Fruit fly (Drosophila melanogaster) whole organism, adult: ENCODE data around the gene Csk.

Source experiments
- CG11617 ChIP-seq: fragments of 200-800 bp; sonication (Bioruptor generic); optimal IDR thresholded peaks from 2 replicates; lab custom pipeline; 2017; ENCODE audit warnings: mild to moderate bottlenecking, missing biosample characterization, missing genetic modification reagents, missing genetic modification characterization
- CG12768 ChIP-seq: fragments of 200-800 bp; sonication (Bioruptor generic); optimal IDR thresholded peaks from 2 replicates; lab custom pipeline; 2017; ENCODE audit warnings: missing biosample characterization, missing genetic modification characterization, mild to moderate bottlenecking, moderate library complexity, missing genetic modification reagents
- CG14711 ChIP-seq: fragments of 200-800 bp; sonication (Bioruptor generic); optimal IDR thresholded peaks from 2 replicates; lab custom pipeline; 2018; ENCODE audit warnings: missing biosample characterization, mild to moderate bottlenecking, missing genetic modification characterization, moderate library complexity
- CG1620 ChIP-seq: fragments of 200-800 bp; sonication (Bioruptor generic); optimal IDR thresholded peaks from 2 replicates; lab custom pipeline; 2016; ENCODE audit warnings: missing biosample characterization, missing genetic modification characterization
- CG33017 ChIP-seq: fragments of 200-800 bp; sonication (Bioruptor generic); optimal IDR thresholded peaks from 2 replicates; lab custom pipeline; 2018; ENCODE audit warnings: missing biosample characterization, mild to moderate bottlenecking, missing genetic modification characterization, moderate library complexity
- CG5204 ChIP-seq: fragments of 200-800 bp; sonication (Bioruptor generic); optimal IDR thresholded peaks from 2 replicates; lab custom pipeline; 2016; ENCODE audit warnings: missing biosample characterization, missing genetic modification characterization
- CG7045 ChIP-seq: fragments of 200-800 bp; sonication (Bioruptor generic); optimal IDR thresholded peaks from 2 replicates; lab custom pipeline; 2017; ENCODE audit warnings: missing biosample characterization, mild to moderate bottlenecking, missing genetic modification characterization
- CG7101 ChIP-seq: fragments of 200-800 bp; sonication (Bioruptor generic); optimal IDR thresholded peaks from 2 replicates; lab custom pipeline; 2018; ENCODE audit warnings: missing biosample characterization, mild to moderate bottlenecking, missing genetic modification characterization, moderate library complexity
- Clk ChIP-seq: fragments of 200-800 bp; sonication (Bioruptor generic); optimal IDR thresholded peaks from 2 replicates; lab custom pipeline; 2017; ENCODE audit warnings: missing biosample characterization, missing genetic modification characterization
- Crg-1 ChIP-seq: fragments of 200-800 bp; sonication (Bioruptor generic); optimal IDR thresholded peaks from 2 replicates; lab custom pipeline; 2016; ENCODE audit warnings: missing biosample characterization, missing genetic modification characterization
- Hr96 ChIP-seq: fragments of 200-800 bp; sonication (Bioruptor generic); optimal IDR thresholded peaks from 2 replicates; lab custom pipeline; 2016; ENCODE audit warnings: missing biosample characterization, missing genetic modification characterization
- Mnt ChIP-seq: fragments of 200-800 bp; sonication (Bioruptor generic); optimal IDR thresholded peaks from 2 replicates; lab custom pipeline; 2016; ENCODE audit warnings: missing biosample characterization, mild to moderate bottlenecking, missing genetic modification characterization
- bab1 ChIP-seq: fragments of 200-800 bp; sonication (Bioruptor generic); optimal IDR thresholded peaks from 3 replicates; lab custom pipeline; 2019; ENCODE audit warnings: missing biosample characterization, mild to moderate bottlenecking, missing genetic modification characterization, moderate library complexity
- cic ChIP-seq: fragments of 200-800 bp; sonication (Bioruptor generic); optimal IDR thresholded peaks from 2 replicates; lab custom pipeline; 2017; ENCODE audit warnings: missing biosample characterization, mild to moderate bottlenecking, missing genetic modification characterization, moderate library complexity
- cnc ChIP-seq, 2 experiments: fragments of >200 bp; optimal IDR thresholded peaks; 2 replicates each; lab custom pipeline; 2017
- kay ChIP-seq: fragments of 200-800 bp; sonication (Bioruptor generic); peaks from one replicate; lab custom pipeline; 2016; ENCODE audit warnings: missing biosample characterization, missing genetic modification characterization, borderline replicate concordance
- ovo ChIP-seq: fragments of 200-800 bp; sonication (Bioruptor generic); optimal IDR thresholded peaks from 2 replicates; lab custom pipeline; 2016; ENCODE audit warnings: missing biosample characterization, missing genetic modification characterization
- pad ChIP-seq: fragments of 200-800 bp; sonication (Bioruptor generic); optimal IDR thresholded peaks from 3 replicates; lab custom pipeline; 2017; ENCODE audit warnings: missing biosample characterization, missing genetic modification characterization, mild to moderate bottlenecking, moderate library complexity, missing genetic modification reagents
- tj ChIP-seq: fragments of 200-800 bp; sonication (Bioruptor generic); optimal IDR thresholded peaks from 3 replicates; lab custom pipeline; 2017; ENCODE audit warnings: missing biosample characterization, mild to moderate bottlenecking, missing genetic modification characterization, moderate library complexity
- toe ChIP-seq: fragments of 200-800 bp; sonication (Bioruptor generic); optimal IDR thresholded peaks from 2 replicates; lab custom pipeline; 2016; ENCODE audit warnings: missing biosample characterization, missing genetic modification characterization

Gene Csk

dm6 chr3R:11606679-11607078 is 43.8 kb downstream of the Csk start:
- TF ChIP-seq CG1620 (GFP tag; lab: Kevin White, UChicago) (no peak), ovo (no peak), cnc (optimal IDR thresholded peaks at IDR 0.05; lab: Kevin White, UChicago) (no peak), pad (GFP tag; lab: Kevin White, UChicago) (no peak), CG11617 (GFP tag; lab: Kevin White, UChicago) (no peak), Mnt (GFP tag; lab: Kevin White, UChicago) (no peak), cic (GFP tag; lab: Kevin White, UChicago) (no peak), CG33017 (no peak), CG7045 (GFP tag; lab: Kevin White, UChicago) (no peak), toe (GFP tag; lab: Kevin White, UChicago) (no peak), CG12768 (GFP tag; lab: Kevin White, UChicago) (no peak), CG5204 (GFP tag; lab: Kevin White, UChicago) (no peak), tj (GFP tag; lab: Kevin White, UChicago) (no peak), Hr96 (GFP tag; lab: Kevin White, UChicago) (no peak), bab1 (GFP tag; lab: Kevin White, UChicago) (no peak), CG7101 (no peak)

dm6 chr3R:11604654-11605436 is 45.7 kb downstream of the Csk start:
- TF ChIP-seq Hr96 (GFP tag; lab: Kevin White, UChicago) (peak; percentile 7), CG7101 (no peak), CG14711 (tag; lab: Kevin White, UChicago) (no peak), bab1 (GFP tag; lab: Kevin White, UChicago) (peak; percentile 30), kay (peak; percentile 60), CG1620 (GFP tag; lab: Kevin White, UChicago) (no peak), CG33017 (no peak), CG12768 (GFP tag; lab: Kevin White, UChicago) (no peak), Clk (GFP tag; lab: Kevin White, UChicago) (no peak)

- no peak for TF ChIP-seq CG33017
- no peak for TF ChIP-seq cic (GFP tag; lab: Kevin White, UChicago)
- no peak for TF ChIP-seq Clk (GFP tag; lab: Kevin White, UChicago)
- no peak for TF ChIP-seq kay
- TF ChIP-seq toe (GFP tag; lab: Kevin White, UChicago): no peak
- no peak for TF ChIP-seq bab1 (GFP tag; lab: Kevin White, UChicago)
- no peak for TF ChIP-seq ovo
- no peak for TF ChIP-seq CG5204 (GFP tag; lab: Kevin White, UChicago)
- no peak for TF ChIP-seq CG11617 (GFP tag; lab: Kevin White, UChicago)
- no peak for TF ChIP-seq Crg-1 (GFP tag; lab: Kevin White, UChicago)
These were observed 47.4 kb downstream of the Csk start for dm6 chr3R:11603136-11603535.

dm6 chr3R:11595523-11595922 is 55.0 kb downstream of the Csk start:
- TF ChIP-seq ovo (no peak), pad (GFP tag; lab: Kevin White, UChicago) (no peak), CG1620 (GFP tag; lab: Kevin White, UChicago) (no peak), CG5204 (GFP tag; lab: Kevin White, UChicago) (no peak), Crg-1 (GFP tag; lab: Kevin White, UChicago) (no peak), CG33017 (no peak), CG12768 (GFP tag; lab: Kevin White, UChicago) (no peak), Mnt (GFP tag; lab: Kevin White, UChicago) (no peak), cnc (optimal IDR thresholded peaks at IDR 0.05; lab: Kevin White, UChicago) (no peak), CG11617 (GFP tag; lab: Kevin White, UChicago) (no peak), CG14711 (tag; lab: Kevin White, UChicago) (no peak), Hr96 (GFP tag; lab: Kevin White, UChicago) (no peak), CG7101 (no peak), Clk (GFP tag; lab: Kevin White, UChicago) (no peak)

DNA sequence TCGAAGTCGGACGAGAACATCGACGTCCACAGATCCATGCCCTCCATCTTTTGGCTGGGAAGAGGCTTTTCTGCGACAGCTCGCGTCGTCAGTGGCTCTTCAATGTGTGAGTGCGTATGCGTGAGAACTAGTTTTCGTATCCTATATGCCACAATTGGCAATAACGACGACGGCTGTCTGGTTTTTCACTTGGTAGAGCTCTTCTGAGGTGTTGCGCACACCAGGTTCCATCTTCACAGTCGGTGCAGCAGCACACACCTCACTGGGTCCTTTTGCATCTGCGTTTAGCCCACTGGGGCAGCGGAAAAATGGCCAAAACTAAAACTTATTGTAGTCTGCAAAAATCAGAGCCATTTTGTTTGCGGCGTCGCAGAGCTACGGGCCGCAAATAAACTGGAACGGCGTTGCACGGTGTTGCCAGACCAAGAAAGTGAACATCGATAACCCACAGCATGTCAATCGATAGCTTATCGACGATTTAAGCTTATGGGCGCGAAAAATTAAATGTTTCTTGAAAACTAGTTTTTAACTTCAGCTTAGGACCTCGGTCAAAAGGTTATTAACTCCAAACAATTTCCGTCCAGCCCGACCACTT is 60.6 kb downstream of the Csk start, which contains the start of gene CG6791:
Gene CG6791, minus strand, starts transcription at position 383 of the 595 bp plus-strand sequence.
- TF ChIP-seq bab1 (GFP tag; lab: Kevin White, UChicago) (peak; percentile 37), CG7045 (GFP tag; lab: Kevin White, UChicago) (no peak), pad (GFP tag; lab: Kevin White, UChicago) (no peak), Mnt (GFP tag; lab: Kevin White, UChicago) (no peak), cic (GFP tag; lab: Kevin White, UChicago) (peak; percentile 14), tj (GFP tag; lab: Kevin White, UChicago) (no peak)
